Fruit fly (Drosophila melanogaster) whole organism, embryonic: Measurements from ENCODE around the gene upd2.

Experiments used
- B-H2 ChIP-seq: fragments of 200-800 bp; sonication (Bioruptor generic); optimal IDR thresholded peaks from 2 replicates; lab custom pipeline; 2018; ENCODE audit warnings: missing biosample characterization, mild to moderate bottlenecking, missing genetic modification characterization
- Blimp-1 ChIP-seq: fragments of 200-800 bp; sonication (Bioruptor generic); optimal IDR thresholded peaks from 3 replicates; lab custom pipeline; 2018; ENCODE audit warnings: missing biosample characterization, missing genetic modification characterization, mild to moderate bottlenecking, moderate library complexity, missing genetic modification reagents
- Bteb2 ChIP-seq: fragments of 200-800 bp; sonication (Bioruptor generic); optimal IDR thresholded peaks from 2 replicates; lab custom pipeline; 2016; ENCODE audit warnings: missing biosample characterization, missing genetic modification characterization
- C15 ChIP-seq: fragments of 200-800 bp; sonication (Bioruptor generic); IDR thresholded peaks from 3 replicates; pipeline ENCODE4 v1.3.6; 2022; ENCODE audit warnings: missing biosample characterization, missing genetic modification characterization
- CG10267 ChIP-seq: fragments of 200-800 bp; sonication (Bioruptor generic); optimal IDR thresholded peaks from 2 replicates; lab custom pipeline; 2018; ENCODE audit warnings: missing biosample characterization, mild to moderate bottlenecking, missing genetic modification characterization, moderate library complexity
- CG12391 ChIP-seq: fragments of 200-800 bp; sonication (Bioruptor generic); optimal IDR thresholded peaks from 3 replicates; lab custom pipeline; 2018; ENCODE audit warnings: missing biosample characterization, mild to moderate bottlenecking, missing genetic modification characterization, moderate library complexity
- CG14441 ChIP-seq: fragments of 200-800 bp; sonication (Bioruptor generic); IDR thresholded peaks from 2 replicates; pipeline ENCODE4 v1.3.6; 2022; ENCODE audit warnings: missing biosample characterization, missing genetic modification characterization
- CG17385 ChIP-seq: fragments of 200-800 bp; sonication (Bioruptor generic); optimal IDR thresholded peaks from 3 replicates; lab custom pipeline; 2018; ENCODE audit warnings: missing biosample characterization, mild to moderate bottlenecking, missing genetic modification characterization
- CG17912 ChIP-seq: fragments of 200-800 bp; sonication (Bioruptor generic); optimal IDR thresholded peaks from 2 replicates; lab custom pipeline; 2018; ENCODE audit warnings: missing biosample characterization, mild to moderate bottlenecking, missing genetic modification characterization
- CG31388 ChIP-seq: fragments of 200-800 bp; sonication (Bioruptor generic); optimal IDR thresholded peaks from 2 replicates; lab custom pipeline; 2016; ENCODE audit warnings: missing biosample characterization, missing genetic modification characterization
- CG34422 ChIP-seq: fragments of 200-800 bp; sonication (Bioruptor generic); IDR thresholded peaks from 3 replicates; pipeline ENCODE4 v1.3.6; 2022; ENCODE audit warnings: missing biosample characterization, missing genetic modification characterization
- CG6765 ChIP-seq: fragments of 200-800 bp; sonication (Bioruptor generic); optimal IDR thresholded peaks from 3 replicates; lab custom pipeline; 2017; ENCODE audit warnings: missing biosample characterization, mild to moderate bottlenecking, missing genetic modification characterization
- CG6813 ChIP-seq: fragments of 200-800 bp; sonication (Bioruptor generic); optimal IDR thresholded peaks from 2 replicates; lab custom pipeline; 2017; ENCODE audit warnings: missing biosample characterization, missing genetic modification characterization, mild to moderate bottlenecking, moderate library complexity, missing genetic modification reagents
- CG7372 ChIP-seq: fragments of 200-800 bp; sonication (Bioruptor generic); IDR thresholded peaks from 2 replicates; pipeline ENCODE4 v1.3.6; 2022; ENCODE audit warnings: missing biosample characterization, missing genetic modification characterization
- CG8924 ChIP-seq: fragments of 200-800 bp; optimal IDR thresholded peaks from 3 replicates; lab custom pipeline; 2019; ENCODE audit warnings: missing biosample characterization, mild to moderate bottlenecking, missing genetic modification characterization, moderate library complexity
- CHES-1-like ChIP-seq: fragments of 200-800 bp; sonication (Bioruptor generic); optimal IDR thresholded peaks from 2 replicates; lab custom pipeline; 2016; ENCODE audit warnings: missing biosample characterization, missing genetic modification characterization
- Chrac-16 ChIP-seq: fragments of 200-800 bp; sonication (Bioruptor generic); optimal IDR thresholded peaks from 3 replicates; lab custom pipeline; 2016; ENCODE audit warnings: missing biosample characterization, missing genetic modification characterization
- Dip2 ChIP-seq: fragments of 200-800 bp; sonication (Bioruptor generic); IDR thresholded peaks from 2 replicates; pipeline ENCODE4 v1.3.6; 2022; ENCODE audit warnings: missing biosample characterization, missing genetic modification characterization
- ERR ChIP-seq: fragments of 200-800 bp; sonication (Bioruptor generic); optimal IDR thresholded peaks from 2 replicates; lab custom pipeline; 2016; ENCODE audit warnings: missing biosample characterization, missing genetic modification characterization
- Eip74EF ChIP-seq, 2 experiments: fragments of 200-800 bp in 1 of 2; fragments of >200 bp in 1 of 2; sonication (Bioruptor generic) in 1 of 2; optimal IDR thresholded peaks; 2 replicates each; lab custom pipeline; 2017 to 2019; ENCODE audit warnings: missing biosample characterization in 2 of 2, missing genetic modification characterization in 2 of 2, mild to moderate bottlenecking in 1 of 2, moderate library complexity in 1 of 2
- H15 ChIP-seq: fragments of 200-800 bp; sonication (Bioruptor generic); IDR thresholded peaks from 3 replicates; pipeline ENCODE4 v1.3.6; 2022; ENCODE audit warnings: missing biosample characterization, missing genetic modification characterization
- HLH54F ChIP-seq: fragments of 200-800 bp; sonication (Bioruptor generic); optimal IDR thresholded peaks from 3 replicates; lab custom pipeline; 2016; ENCODE audit warnings: missing biosample characterization, missing genetic modification characterization
- Meics ChIP-seq: fragments of 200-800 bp; sonication (Bioruptor generic); optimal IDR thresholded peaks from 2 replicates; lab custom pipeline; 2017; ENCODE audit warnings: missing biosample characterization, mild to moderate bottlenecking, missing genetic modification characterization
- NC2α ChIP-seq: fragments of 200-800 bp; sonication (Bioruptor generic); optimal IDR thresholded peaks from 2 replicates; lab custom pipeline; 2016; ENCODE audit warnings: missing biosample characterization, missing genetic modification characterization
- Six4 ChIP-seq: fragments of 200-800 bp; sonication (Bioruptor generic); optimal IDR thresholded peaks from 2 replicates; lab custom pipeline; 2016; ENCODE audit warnings: missing biosample characterization, missing genetic modification characterization
- Sry-β ChIP-seq: fragments of 200-800 bp; sonication (Bioruptor generic); optimal IDR thresholded peaks from 2 replicates; lab custom pipeline; 2018; ENCODE audit warnings: missing biosample characterization, mild to moderate bottlenecking, missing genetic modification characterization, moderate library complexity
- Ssrp ChIP-seq: fragments of 200-800 bp; sonication (Bioruptor generic); optimal IDR thresholded peaks from 2 replicates; lab custom pipeline; 2018; ENCODE audit warnings: missing biosample characterization, mild to moderate bottlenecking, missing genetic modification characterization, moderate library complexity
- Stat92E ChIP-seq, 3 experiments: fragments of >200 bp in 2 of 3; fragments of 200-800 bp in 1 of 3; sonication (Bioruptor generic) in 1 of 3; optimal IDR thresholded peaks; 2 replicates each; lab custom pipeline; 2017 to 2019; ENCODE audit warnings: missing biosample characterization in 3 of 3, missing genetic modification characterization in 3 of 3, mild to moderate bottlenecking in 1 of 3, moderate library complexity in 1 of 3
- ase ChIP-seq: fragments of 200-800 bp; sonication (Bioruptor generic); IDR thresholded peaks from 3 replicates; pipeline ENCODE4 v1.3.6; 2022; ENCODE audit warnings: missing biosample characterization, missing genetic modification characterization
- chm ChIP-seq: fragments of 200-800 bp; sonication (Bioruptor generic); IDR thresholded peaks from 2 replicates; pipeline ENCODE4 v1.3.6; 2022; ENCODE audit warnings: missing biosample characterization, missing genetic modification characterization
- chn ChIP-seq: fragments of 200-800 bp; sonication (Bioruptor generic); optimal IDR thresholded peaks from 2 replicates; lab custom pipeline; 2016; ENCODE audit warnings: missing biosample characterization, missing genetic modification characterization
- crc ChIP-seq: fragments of 200-800 bp; sonication (Bioruptor generic); optimal IDR thresholded peaks from 2 replicates; lab custom pipeline; 2016; ENCODE audit warnings: missing biosample characterization, missing genetic modification characterization
- disco-r ChIP-seq: fragments of 200-800 bp; sonication (Bioruptor generic); optimal IDR thresholded peaks from 2 replicates; lab custom pipeline; 2016; ENCODE audit warnings: missing biosample characterization, missing genetic modification characterization
- gfzf ChIP-seq: fragments of 200-800 bp; sonication (Bioruptor generic); optimal IDR thresholded peaks from 2 replicates; lab custom pipeline; 2016; ENCODE audit warnings: missing biosample characterization, mild to moderate bottlenecking, missing genetic modification characterization, moderate library complexity
- grau ChIP-seq: fragments of 200-800 bp; optimal IDR thresholded peaks from 3 replicates; lab custom pipeline; 2019; ENCODE audit warnings: missing biosample characterization, mild to moderate bottlenecking, missing genetic modification characterization, moderate library complexity
- her ChIP-seq: fragments of 200-800 bp; sonication (Bioruptor generic); optimal IDR thresholded peaks from 2 replicates; lab custom pipeline; 2016; ENCODE audit warnings: missing biosample characterization, missing genetic modification characterization
- lab ChIP-seq: fragments of 200-800 bp; sonication (Bioruptor generic); optimal IDR thresholded peaks from 3 replicates; lab custom pipeline; 2017; ENCODE audit warnings: missing biosample characterization, missing genetic modification characterization, mild to moderate bottlenecking, moderate library complexity, missing genetic modification reagents
- nau ChIP-seq: fragments of 200-800 bp; sonication (Bioruptor generic); optimal IDR thresholded peaks from 3 replicates; lab custom pipeline; 2017; ENCODE audit warnings: missing biosample characterization, mild to moderate bottlenecking, missing genetic modification characterization, missing genetic modification reagents
- p53 ChIP-seq: fragments of 200-800 bp; sonication (Bioruptor generic); optimal IDR thresholded peaks from 2 replicates; lab custom pipeline; 2016; ENCODE audit warnings: missing biosample characterization, missing genetic modification characterization
- pan ChIP-seq, 4 experiments: fragments of >200 bp in 3 of 4; fragments of 200-800 bp in 1 of 4; sonication (Bioruptor generic) in 1 of 4; optimal IDR thresholded peaks in 3 of 4; IDR thresholded peaks in 1 of 4; 2 replicates each; pipeline versions ENCODE4 v1.3.6 to Lab custom; 2017 to 2022; ENCODE audit warnings: missing biosample characterization in 2 of 4, missing genetic modification characterization in 2 of 4, mixed read lengths in 1 of 4
- pros ChIP-seq: fragments of 200-800 bp; sonication (Bioruptor generic); optimal IDR thresholded peaks from 3 replicates; lab custom pipeline; 2019; ENCODE audit warnings: missing biosample characterization, mild to moderate bottlenecking, missing genetic modification characterization, moderate library complexity
- schlank ChIP-seq: fragments of 200-800 bp; sonication (Bioruptor generic); optimal IDR thresholded peaks from 2 replicates; lab custom pipeline; 2018; ENCODE audit warnings: missing biosample characterization, mild to moderate bottlenecking, missing genetic modification characterization
- sens ChIP-seq: fragments of 200-800 bp; sonication (Bioruptor generic); peaks from one replicate; lab custom pipeline; 2016; ENCODE audit warnings: missing biosample characterization, missing genetic modification characterization
- ssp ChIP-seq: fragments of 200-800 bp; sonication (Bioruptor generic); IDR thresholded peaks from 2 replicates; pipeline ENCODE4 v1.3.6; 2022; ENCODE audit warnings: missing biosample characterization, missing genetic modification characterization
- trem ChIP-seq: fragments of 200-800 bp; optimal IDR thresholded peaks from 3 replicates; lab custom pipeline; 2019; ENCODE audit warnings: missing biosample characterization, mild to moderate bottlenecking, missing genetic modification characterization, moderate library complexity
- ttk ChIP-seq: fragments of 200-800 bp; sonication (Bioruptor generic); IDR thresholded peaks from 2 replicates; pipeline ENCODE4 v2.1.2; 2022; ENCODE audit warnings: missing biosample characterization, missing genetic modification characterization
- tx ChIP-seq: fragments of 200-800 bp; sonication (Bioruptor generic); optimal IDR thresholded peaks from 2 replicates; lab custom pipeline; 2016; ENCODE audit warnings: missing biosample characterization, missing genetic modification characterization
- yki ChIP-seq: fragments of >200 bp; optimal IDR thresholded peaks from 3 replicates; lab custom pipeline; 2018
- zen ChIP-seq: fragments of 200-800 bp; sonication (Bioruptor generic); optimal IDR thresholded peaks from 3 replicates; lab custom pipeline; 2018; ENCODE audit warnings: missing biosample characterization, mild to moderate bottlenecking, missing genetic modification characterization, moderate library complexity

upd2 gene

dm6 chrX:18243376-18244272 is 540 bp upstream of the upd2 start (continued):
- TF ChIP-seq pros (GFP tag; lab: Kevin White, UChicago) (no peak), pan (optimal IDR thresholded peaks at IDR 0.05; lab: Kevin White, UChicago) (no peak), pan (GFP tag; optimal IDR thresholded peaks at IDR 0.05 in 1 of 2, IDR thresholded peaks at IDR 0.05 in 1 of 2) (no peak), zen (tag; lab: Kevin White, UChicago) (no peak), Ssrp (no peak), CG14441 (no peak), ssp (GFP tag; lab: Robert Waterston, UW) (no peak), B-H2 (GFP tag; lab: Kevin White, UChicago) (no peak), CG8924 (tag; lab: Kevin White, UChicago) (no peak), CG17912 (GFP tag; lab: Kevin White, UChicago) (no peak), C15 (no peak), CG6765 (GFP tag; lab: Kevin White, UChicago) (no peak), CG17385 (no peak), disco-r (GFP tag; lab: Kevin White, UChicago) (no peak), yki (no peak), Stat92E (GFP tag; optimal IDR thresholded peaks at IDR 0.05; lab: Kevin White, UChicago) (peak in 1 of 3 experiments; percentile 30), ttk (no peak), sens (GFP tag; lab: Kevin White, UChicago) (no peak), schlank (tag; lab: Kevin White, UChicago) (no peak), ase (GFP tag; lab: Robert Waterston, UW) (no peak), HLH54F (GFP tag; lab: Kevin White, UChicago) (no peak), Dip2 (GFP tag; lab: Robert Waterston, UW) (no peak), H15 (GFP tag; lab: Robert Waterston, UW) (no peak), CHES-1-like (no peak), crc (GFP tag; lab: Kevin White, UChicago) (no peak), chm (0 out of 2 replicates have a peak, but pooled peaks have one; percentile 21), CG10267 (tag; lab: Kevin White, UChicago) (no peak), Sry-β (GFP tag; lab: Kevin White, UChicago) (no peak), gfzf (GFP tag; lab: Kevin White, UChicago) (no peak), nau (GFP tag; lab: Kevin White, UChicago) (no peak), ERR (GFP tag; lab: Kevin White, UChicago) (no peak), trem (tag; lab: Kevin White, UChicago) (no peak), CG12391 (tag; lab: Kevin White, UChicago) (no peak), CG7372 (GFP tag; lab: Robert Waterston, UW) (no peak), NC2α (no peak), Bteb2 (no peak), CG31388 (GFP tag; lab: Kevin White, UChicago) (no peak), Six4 (GFP tag; lab: Kevin White, UChicago) (no peak), p53 (GFP tag; lab: Kevin White, UChicago) (no peak), Chrac-16 (no peak), Meics (GFP tag; lab: Kevin White, UChicago) (no peak), grau (tag; lab: Kevin White, UChicago) (no peak), tx (GFP tag; lab: Kevin White, UChicago) (no peak), Blimp-1 (GFP tag; lab: Kevin White, UChicago) (no peak), chn (peak; percentile 31), CG6813 (no peak), CG34422 (GFP tag; lab: Robert Waterston, UW) (no peak), lab (GFP tag; lab: Kevin White, UChicago) (no peak), Eip74EF (GFP tag; optimal IDR thresholded peaks at IDR 0.05; lab: Kevin White, UChicago) (no peak), her (no peak)
